Worm (Caenorhabditis elegans) whole organism, L1 larva: Measurements from ENCODE around the gene srbc-21.

Source experiments
- C04F5.9 ChIP-seq: sonication (generic microtip); optimal IDR thresholded peaks from 2 replicates; lab custom pipeline; 2016; ENCODE audit warnings: missing genetic modification characterization, missing compliant biosample characterization
- C16A3.4 ChIP-seq: fragments of 150-350 bp; optimal IDR thresholded peaks from 2 replicates; lab custom pipeline; 2014; ENCODE audit warnings: missing biosample characterization, missing genetic modification characterization
- Y116A8C.19 ChIP-seq: sonication (generic microtip); optimal IDR thresholded peaks from 2 replicates; lab custom pipeline; 2016; ENCODE audit warnings: missing compliant biosample characterization, missing genetic modification characterization, borderline replicate concordance
- aha-1 ChIP-seq: fragments of 150-350 bp; optimal IDR thresholded peaks from 2 replicates; lab custom pipeline; 2014; ENCODE audit warnings: missing biosample characterization, missing genetic modification characterization
- ceh-8 ChIP-seq: fragments of 200-800 bp; sonication (Bioruptor generic); optimal IDR thresholded peaks from 2 replicates; lab custom pipeline; 2018; ENCODE audit warnings: mild to moderate bottlenecking, missing genetic modification characterization, moderate library complexity, missing compliant biosample characterization
- ceh-82 ChIP-seq, 3 experiments: fragments of 150-350 bp in 1 of 3; sonication (generic microtip) in 2 of 3; optimal IDR thresholded peaks; 2 replicates each; lab custom pipeline; 2014 to 2017; ENCODE audit warnings: missing biosample characterization in 3 of 3, missing genetic modification characterization in 3 of 3
- ceh-90 ChIP-seq: sonication (generic microtip); optimal IDR thresholded peaks from 2 replicates; lab custom pipeline; 2016; ENCODE audit warnings: missing genetic modification characterization, missing compliant biosample characterization
- ces-1 ChIP-seq: fragments of 150-350 bp; optimal IDR thresholded peaks from 2 replicates; lab custom pipeline; 2014; ENCODE audit warnings: missing biosample characterization, missing genetic modification reagents, missing genetic modification characterization
- dpl-1 ChIP-seq, 3 experiments: fragments of 150-350 bp in 2 of 3; sonication (generic microtip) in 1 of 3; optimal IDR thresholded peaks; 2 replicates each; lab custom pipeline; 2014 to 2017; ENCODE audit warnings: missing biosample characterization in 3 of 3, missing genetic modification characterization in 3 of 3, missing genetic modification reagents in 3 of 3
- dsc-1 ChIP-seq: sonication (generic microtip); optimal IDR thresholded peaks from 2 replicates; lab custom pipeline; 2016; ENCODE audit warnings: mild to moderate bottlenecking, missing genetic modification characterization, missing compliant biosample characterization
- efl-3 ChIP-seq: fragments of 200-800 bp; sonication (Bioruptor generic); optimal IDR thresholded peaks from 2 replicates; lab custom pipeline; 2018; ENCODE audit warnings: mild to moderate bottlenecking, missing genetic modification characterization, missing compliant biosample characterization
- egl-13 ChIP-seq: sonication (generic microtip); optimal IDR thresholded peaks from 2 replicates; lab custom pipeline; 2016; ENCODE audit warnings: missing genotype, missing genetic modification reagents, missing genetic modification characterization, missing compliant biosample characterization
- egl-27 ChIP-seq, 2 experiments: fragments of 150-350 bp in 1 of 2; sonication (generic microtip); optimal IDR thresholded peaks; 3 replicates each; lab custom pipeline; 2017 to 2018; ENCODE audit warnings: missing biosample characterization in 2 of 2, missing genetic modification characterization in 2 of 2, missing genetic modification reagents in 2 of 2
- elt-2 ChIP-seq: sonication (generic microtip); optimal IDR thresholded peaks from 2 replicates; lab custom pipeline; 2016; ENCODE audit warnings: missing genetic modification characterization, mild to moderate bottlenecking, inconsistent platforms, missing compliant biosample characterization, missing genetic modification reagents
- fkh-10 ChIP-seq: sonication (generic microtip); optimal IDR thresholded peaks from 2 replicates; lab custom pipeline; 2017; ENCODE audit warnings: missing biosample characterization, missing genetic modification reagents, missing genetic modification characterization
- fkh-4 ChIP-seq: sonication (generic microtip); optimal IDR thresholded peaks from 2 replicates; lab custom pipeline; 2016; ENCODE audit warnings: missing compliant biosample characterization, missing genetic modification characterization, borderline replicate concordance
- hlh-17 ChIP-seq: fragments of 200-800 bp; sonication (Bioruptor generic); optimal IDR thresholded peaks from 2 replicates; lab custom pipeline; 2018; ENCODE audit warnings: missing genetic modification characterization, mild to moderate bottlenecking, missing compliant biosample characterization, moderate library complexity, borderline replicate concordance
- irx-1 ChIP-seq: sonication (generic microtip); optimal IDR thresholded peaks from 2 replicates; lab custom pipeline; 2016; ENCODE audit warnings: missing genetic modification characterization, missing compliant biosample characterization
- isw-1 ChIP-seq: fragments of 200-800 bp; sonication (Bioruptor generic); IDR thresholded peaks from 2 replicates; pipeline ENCODE4 v1.3.6; 2022; ENCODE audit warnings: missing genetic modification characterization, missing compliant biosample characterization
- jun-1 ChIP-seq: fragments of 150-350 bp; optimal IDR thresholded peaks from 2 replicates; lab custom pipeline; 2014; ENCODE audit warnings: missing biosample characterization, missing genetic modification reagents, missing genetic modification characterization
- lin-14 ChIP-seq: fragments of 200-800 bp; sonication (Bioruptor generic); optimal IDR thresholded peaks from 2 replicates; lab custom pipeline; 2018; ENCODE audit warnings: mild to moderate bottlenecking, missing genetic modification characterization, moderate library complexity, missing compliant biosample characterization
- lin-15B ChIP-seq: fragments of 150-350 bp; sonication (generic microtip); optimal IDR thresholded peaks from 3 replicates; lab custom pipeline; 2014; ENCODE audit warnings: missing biosample characterization, missing genetic modification characterization
- lin-35 ChIP-seq, 2 experiments: fragments of 150-350 bp; optimal IDR thresholded peaks; 2 replicates each; lab custom pipeline; 2014; ENCODE audit warnings: missing biosample characterization in 2 of 2, missing genetic modification characterization in 2 of 2, missing genetic modification reagents in 2 of 2
- lin-39 ChIP-seq: fragments of 150-350 bp; optimal IDR thresholded peaks from 2 replicates; lab custom pipeline; 2014; ENCODE audit warnings: missing biosample characterization, missing genetic modification reagents, missing genetic modification characterization
- lsy-2 ChIP-seq, 2 experiments: fragments of 150-350 bp; optimal IDR thresholded peaks; 2 replicates each; lab custom pipeline; 2014; ENCODE audit warnings: missing biosample characterization in 2 of 2, missing genetic modification characterization in 2 of 2
- mab-9 ChIP-seq: fragments of 200-800 bp; sonication (Bioruptor generic); IDR thresholded peaks from 2 replicates; pipeline ENCODE4 v1.3.6; 2022; ENCODE audit warnings: missing genetic modification reagents, missing genetic modification characterization, missing compliant biosample characterization
- mef-2 ChIP-seq: fragments of 150-350 bp; optimal IDR thresholded peaks from 2 replicates; lab custom pipeline; 2014; ENCODE audit warnings: missing biosample characterization, missing genetic modification characterization
- mep-1 ChIP-seq: fragments of 150-350 bp; optimal IDR thresholded peaks from 2 replicates; lab custom pipeline; 2014; ENCODE audit warnings: missing biosample characterization, missing genetic modification characterization
- nhr-11 ChIP-seq: fragments of 150-350 bp; optimal IDR thresholded peaks from 2 replicates; lab custom pipeline; 2014; ENCODE audit warnings: missing biosample characterization, missing genetic modification characterization
- nhr-12 ChIP-seq: sonication (generic microtip); optimal IDR thresholded peaks from 2 replicates; lab custom pipeline; 2017; ENCODE audit warnings: missing biosample characterization, missing genetic modification characterization
- nhr-237 ChIP-seq: fragments of 150-350 bp; optimal IDR thresholded peaks from 2 replicates; lab custom pipeline; 2014; ENCODE audit warnings: missing biosample characterization, missing genetic modification characterization
- nhr-71 ChIP-seq: sonication (generic microtip); optimal IDR thresholded peaks from 2 replicates; lab custom pipeline; 2016; ENCODE audit warnings: mild to moderate bottlenecking, missing genetic modification characterization, moderate library complexity, missing compliant biosample characterization
- nhr-77 ChIP-seq: fragments of 150-350 bp; optimal IDR thresholded peaks from 2 replicates; lab custom pipeline; 2014; ENCODE audit warnings: missing biosample characterization, missing genetic modification characterization
- nhr-85 ChIP-seq: sonication (generic microtip); peaks from one replicate; lab custom pipeline; 2016; ENCODE audit warnings: missing genetic modification characterization, inconsistent platforms, missing compliant biosample characterization
- nhr-90 ChIP-seq: sonication (generic microtip); optimal IDR thresholded peaks from 2 replicates; lab custom pipeline; 2016; ENCODE audit warnings: mild to moderate bottlenecking, missing genetic modification characterization, missing compliant biosample characterization; ENCODE audit not compliant: poor library complexity
- pag-3 ChIP-seq: sonication (generic microtip); optimal IDR thresholded peaks from 2 replicates; lab custom pipeline; 2017; ENCODE audit warnings: missing genetic modification characterization, mild to moderate bottlenecking, missing compliant biosample characterization, antibody characterized with exemption, borderline replicate concordance; ENCODE audit not compliant: insufficient read depth
- pax-3 ChIP-seq: fragments of 200-800 bp; sonication (Bioruptor generic); optimal IDR thresholded peaks from 2 replicates; lab custom pipeline; 2018; ENCODE audit warnings: mild to moderate bottlenecking, missing genetic modification characterization, moderate library complexity, missing compliant biosample characterization
- rnt-1 ChIP-seq: sonication (generic microtip); optimal IDR thresholded peaks from 2 replicates; lab custom pipeline; 2016; ENCODE audit warnings: mild to moderate bottlenecking, missing genetic modification characterization, moderate library complexity, missing compliant biosample characterization
- skn-1 ChIP-seq: fragments of 150-350 bp; optimal IDR thresholded peaks from 2 replicates; lab custom pipeline; 2014; ENCODE audit warnings: missing biosample characterization, missing genetic modification characterization
- snpc-4 ChIP-seq: fragments of 150-350 bp; optimal IDR thresholded peaks from 2 replicates; lab custom pipeline; 2014; ENCODE audit warnings: missing biosample characterization, missing genetic modification characterization
- snu-23 ChIP-seq: sonication (generic microtip); optimal IDR thresholded peaks from 2 replicates; lab custom pipeline; 2016; ENCODE audit warnings: missing genetic modification characterization, missing compliant biosample characterization
- sox-4 ChIP-seq: sonication (generic microtip); optimal IDR thresholded peaks from 2 replicates; lab custom pipeline; 2016; ENCODE audit warnings: missing genetic modification characterization, missing compliant biosample characterization
- sptf-1 ChIP-seq: fragments of 150-350 bp; optimal IDR thresholded peaks from 2 replicates; lab custom pipeline; 2014; ENCODE audit warnings: missing biosample characterization, missing genetic modification characterization
- unc-130 ChIP-seq: fragments of 150-350 bp; optimal IDR thresholded peaks from 2 replicates; lab custom pipeline; 2017; ENCODE audit warnings: missing biosample characterization, missing genetic modification characterization, inconsistent platforms
- unc-30 ChIP-seq: sonication (generic microtip); optimal IDR thresholded peaks from 2 replicates; lab custom pipeline; 2017; ENCODE audit warnings: missing biosample characterization, missing genetic modification characterization
- unc-62 ChIP-seq: fragments of 150-350 bp; optimal IDR thresholded peaks from 2 replicates; lab custom pipeline; 2014; ENCODE audit warnings: missing biosample characterization, missing genetic modification reagents, missing genetic modification characterization
- unc-98 ChIP-seq: fragments of 200-800 bp; sonication (Bioruptor generic); IDR thresholded peaks from 2 replicates; pipeline ENCODE4 v1.3.6; 2022; ENCODE audit warnings: missing genetic modification characterization, missing compliant biosample characterization
- xbp-1 ChIP-seq: sonication (generic microtip); optimal IDR thresholded peaks from 2 replicates; lab custom pipeline; 2016; ENCODE audit warnings: missing genetic modification characterization, missing compliant biosample characterization
- zag-1 ChIP-seq: fragments of 150-350 bp; optimal IDR thresholded peaks from 2 replicates; lab custom pipeline; 2014; ENCODE audit warnings: missing biosample characterization, missing genetic modification characterization
- zip-4 ChIP-seq: fragments of 200-800 bp; sonication (Bioruptor generic); optimal IDR thresholded peaks from 2 replicates; lab custom pipeline; 2018; ENCODE audit warnings: mild to moderate bottlenecking, missing genetic modification characterization, moderate library complexity, missing compliant biosample characterization
- ztf-11 ChIP-seq, 2 experiments: sonication (generic microtip); optimal IDR thresholded peaks; 2 replicates each; lab custom pipeline; 2016 to 2017; ENCODE audit warnings: missing genetic modification characterization in 2 of 2, missing biosample characterization in 1 of 2, missing compliant biosample characterization in 1 of 2
- ztf-4 ChIP-seq: fragments of 150-350 bp; optimal IDR thresholded peaks from 2 replicates; lab custom pipeline; 2014; ENCODE audit warnings: missing biosample characterization, missing genetic modification characterization

The srbc-21 gene

DNA sequence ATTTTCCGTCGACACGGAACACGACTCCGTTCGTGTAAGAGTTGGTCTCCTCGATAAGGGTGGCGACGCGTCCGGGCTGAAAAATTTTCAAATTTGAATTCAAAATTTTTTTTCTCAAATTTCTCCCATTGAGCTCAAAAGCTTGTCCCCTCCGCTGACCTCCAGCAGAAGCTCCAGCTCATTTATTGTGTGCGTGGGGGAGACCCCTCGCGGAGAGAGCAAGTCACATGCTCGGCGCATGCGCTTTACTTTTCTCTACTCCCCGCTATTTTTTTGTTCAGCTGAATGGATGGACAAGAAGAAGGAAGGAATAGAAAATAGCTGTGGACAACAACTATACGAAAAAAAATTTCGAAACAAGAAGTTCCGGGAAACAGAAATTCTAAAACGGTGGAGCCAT, 21.8 kb upstream of the srbc-21 start (continued):
- TF ChIP-seq nhr-85 (tag; lab: Kevin White, UChicago) (no peak), sox-4 (peak; percentile 42), ces-1 (GFP tag; lab: Kevin White, UChicago) (no peak), rnt-1 (peak; percentile 64), lin-35 (GFP tag; optimal IDR thresholded peaks at IDR 0.05; lab: Kevin White, UChicago) (peak; percentile 26 to 48), irx-1 (peak; percentile 53), unc-30 (tag; lab: Kevin White, UChicago) (no peak), ztf-4 (tag; lab: Kevin White, UChicago) (no peak), nhr-77 (no peak), egl-13 (tag; lab: Kevin White, UChicago) (peak; percentile 70), pag-3 (tag; lab: Kevin White, UChicago) (no peak), ceh-8 (no peak), skn-1 (tag; lab: Kevin White, UChicago) (peak; percentile 53), zag-1 (tag; lab: Kevin White, UChicago) (peak; percentile 26), lin-15B (tag; lab: Kevin White, UChicago) (no peak), xbp-1 (tag; lab: Kevin White, UChicago) (peak; percentile 53), fkh-4 (tag; lab: Kevin White, UChicago) (no peak), egl-27 (tag; optimal IDR thresholded peaks at IDR 0.05; lab: Kevin White, UChicago) (no peak), fkh-10 (peak; percentile 76), snpc-4 (peak; percentile 2), snu-23 (peak; percentile 70), isw-1 (GFP tag; lab: Robert Waterston, UW) (peak; percentile 33), mab-9 (GFP tag; lab: Robert Waterston, UW) (peak; percentile 44; the same call in 1 of the 2 replicates), unc-98 (GFP tag; lab: Robert Waterston, UW) (no peak), nhr-90 (tag; lab: Kevin White, UChicago) (no peak), unc-130 (tag; lab: Kevin White, UChicago) (no peak), jun-1 (tag; lab: Kevin White, UChicago) (peak; percentile 2), nhr-12 (tag; lab: Kevin White, UChicago) (no peak), C16A3.4 (tag; lab: Kevin White, UChicago) (peak; percentile 36), mep-1 (tag; lab: Kevin White, UChicago) (peak; percentile 71), ztf-11 (tag; optimal IDR thresholded peaks at IDR 0.05; lab: Kevin White, UChicago) (peak in 1 of 2 experiments; percentile 19), unc-62 (no peak), lin-14 (GFP tag; lab: Kevin White, UChicago) (peak; percentile 99), nhr-237 (tag; lab: Kevin White, UChicago) (no peak), lsy-2 (tag; optimal IDR thresholded peaks at IDR 0.05; lab: Kevin White, UChicago) (peak; percentile 60 to 72), pax-3 (peak; percentile 1), aha-1 (tag; lab: Kevin White, UChicago) (no peak)
- TF ChIP-seq, all 84 proteins: peak for 36

DNA sequence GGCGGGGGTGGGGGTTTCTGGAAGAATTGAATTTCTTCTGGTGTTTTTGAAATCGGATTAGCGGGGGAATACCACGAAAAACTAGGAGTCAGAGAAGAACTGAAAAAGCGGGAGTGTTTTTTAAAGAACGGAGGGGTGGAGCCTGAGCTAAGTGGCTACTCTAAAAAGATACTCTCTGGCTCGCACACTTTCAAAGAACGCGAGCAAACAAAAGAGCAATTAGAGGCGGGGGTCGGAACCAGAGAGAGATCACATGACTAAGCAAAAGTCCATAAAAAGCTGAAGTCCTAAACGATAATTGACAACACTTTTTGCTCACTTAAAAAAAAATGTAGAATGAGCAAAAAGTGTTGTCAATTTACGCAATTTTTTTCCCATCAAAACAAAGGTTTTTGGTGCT, 21.0 kb upstream of the srbc-21 start:
- TF ChIP-seq egl-27 (tag; optimal IDR thresholded peaks at IDR 0.05; lab: Kevin White, UChicago) = no peak
- TF ChIP-seq hlh-17 = no peak
- TF ChIP-seq ceh-8 = no peak
- no peak for TF ChIP-seq Y116A8C.19 (tag; lab: Kevin White, UChicago)
- TF ChIP-seq nhr-71 (tag; lab: Kevin White, UChicago) = peak; percentile 51
- no peak for TF ChIP-seq jun-1 (tag; lab: Kevin White, UChicago)
- no peak for TF ChIP-seq mef-2 (tag; lab: Kevin White, UChicago)
- no peak for TF ChIP-seq sptf-1 (tag; lab: Kevin White, UChicago)
- no peak for TF ChIP-seq C04F5.9 (tag; lab: Kevin White, UChicago)
- no peak for TF ChIP-seq pax-3
- no peak for TF ChIP-seq nhr-11 (tag; lab: Kevin White, UChicago)
- TF ChIP-seq dsc-1 (tag; lab: Kevin White, UChicago) = peak; percentile 12
- no peak for TF ChIP-seq zip-4 (GFP tag; lab: Kevin White, UChicago)
- TF ChIP-seq nhr-77 = no peak
- TF ChIP-seq efl-3 = no peak
- no peak for TF ChIP-seq elt-2 (tag; lab: Kevin White, UChicago)
- TF ChIP-seq lin-39 (tag; lab: Kevin White, UChicago) = no peak
- no peak for TF ChIP-seq snpc-4
- TF ChIP-seq dpl-1 (GFP tag; optimal IDR thresholded peaks at IDR 0.05; lab: Kevin White, UChicago) = peak in 1 of 3 experiments; percentile 7
- peak in 1 of 3 experiments; percentile 8 for TF ChIP-seq ceh-82 (tag; optimal IDR thresholded peaks at IDR 0.05; lab: Kevin White, UChicago)
- TF ChIP-seq ceh-90 (tag; lab: Kevin White, UChicago) = no peak
- peak; percentile 9 to 18 for TF ChIP-seq lsy-2 (tag; optimal IDR thresholded peaks at IDR 0.05; lab: Kevin White, UChicago)
- TF ChIP-seq isw-1 (GFP tag; lab: Robert Waterston, UW) = no peak
